Fruit fly (Drosophila melanogaster): ENCODE results near the gene Ran-like.
A peak's percentile ranks its signal among the peaks of the same experiment; 100 is the strongest.

Gene Ran-like

dm6 chr3L:15532368-15533030 lies 47.3 kb upstream of the Ran-like start (continued):
- TF ChIP-seq Ets96B (tag; optimal IDR thresholded peaks at IDR 0.05) (peak; percentile 10), dac (GFP tag; optimal IDR thresholded peaks at IDR 0.05) (no peak), CG15336 (GFP tag; IDR thresholded peaks at IDR 0.05) (no peak), achi (GFP tag; optimal IDR thresholded peaks at IDR 0.05) (peak; percentile 11), Lpt (GFP tag; optimal IDR thresholded peaks at IDR 0.05) (peak; percentile 31), fd85E (GFP tag; optimal IDR thresholded peaks at IDR 0.05) (no peak), vri (GFP tag; optimal IDR thresholded peaks at IDR 0.05) (peak; percentile 55), CG34406 (GFP tag; optimal IDR thresholded peaks at IDR 0.05) (no peak), ss (GFP tag; optimal IDR thresholded peaks at IDR 0.05) (no peak), CG8119 (GFP tag; IDR thresholded peaks at IDR 0.05) (peak; percentile 48; the same call in 2 of the 3 replicates), CG6854 (GFP tag; optimal IDR thresholded peaks at IDR 0.05) (peak; percentile 56), Hr38 (GFP tag; optimal IDR thresholded peaks at IDR 0.05) (no peak), Eip93F (GFP tag; optimal IDR thresholded peaks at IDR 0.05) (peak; percentile 34), pdm3 (GFP tag; optimal IDR thresholded peaks at IDR 0.05) (peak; percentile 41), Sox14 (GFP tag; optimal IDR thresholded peaks at IDR 0.05) (peak; percentile 21), CG7368 (GFP tag; optimal IDR thresholded peaks at IDR 0.05) (no peak), Met (GFP tag; optimal IDR thresholded peaks at IDR 0.05) (peak; percentile 63), CG6276 (GFP tag; optimal IDR thresholded peaks at IDR 0.05) (peak; percentile 77), Hr4 (GFP tag; optimal IDR thresholded peaks at IDR 0.05) (peak; percentile 47), CG31627 (GFP tag; optimal IDR thresholded peaks at IDR 0.05) (peak; percentile 41), CG11762 (GFP tag; optimal IDR thresholded peaks at IDR 0.05; ENCODE audit: insufficient read depth) (peak; percentile 44), Ets21C (GFP tag; optimal IDR thresholded peaks at IDR 0.05) (peak; percentile 27)

- no peak for TF ChIP-seq svp (GFP tag)
- TF ChIP-seq OdsH (GFP tag; optimal IDR thresholded peaks at IDR 0.05) = no peak
- TF ChIP-seq CG7368 (GFP tag; optimal IDR thresholded peaks at IDR 0.05) = no peak
- TF ChIP-seq Ets96B (tag; optimal IDR thresholded peaks at IDR 0.05) = no peak
- TF ChIP-seq CG8319 (GFP tag; optimal IDR thresholded peaks at IDR 0.05) = no peak
- TF ChIP-seq Eip78C (GFP tag) = no peak
- no peak for TF ChIP-seq CG10669 (GFP tag; optimal IDR thresholded peaks at IDR 0.05)
- no peak for TF ChIP-seq CG6276 (GFP tag; optimal IDR thresholded peaks at IDR 0.05)
- TF ChIP-seq CG11294 (GFP tag; IDR thresholded peaks at IDR 0.05) = no peak
- no peak for TF ChIP-seq CG6854 (GFP tag; optimal IDR thresholded peaks at IDR 0.05)
- no peak for TF ChIP-seq cyc (GFP tag; optimal IDR thresholded peaks at IDR 0.05)
- no peak for TF ChIP-seq Ets21C (GFP tag; optimal IDR thresholded peaks at IDR 0.05)
- TF ChIP-seq Sox102F (GFP tag; optimal IDR thresholded peaks at IDR 0.05) = no peak
- TF ChIP-seq pdm3 (GFP tag; optimal IDR thresholded peaks at IDR 0.05) = no peak
- no peak for TF ChIP-seq CG6163 (GFP tag; IDR thresholded peaks at IDR 0.05)
- TF ChIP-seq Hr38 (GFP tag; optimal IDR thresholded peaks at IDR 0.05) = no peak
- TF ChIP-seq CG16779 (tag; optimal IDR thresholded peaks at IDR 0.05) = no peak
- TF ChIP-seq eg (GFP tag; IDR thresholded peaks at IDR 0.05) = no peak
Measured at dm6 chr3L:15531423-15532325, 46.5 kb upstream of the Ran-like start, which contains the start of gene CG43248. CG43248 (minus strand) TSS chr3L:15531473.

dm6 chr3L:15530638-15531225 lies 45.5 kb upstream of the Ran-like start:
- TF ChIP-seq CG6808 (GFP tag; optimal IDR thresholded peaks at IDR 0.05) = peak; percentile 14
- no peak for TF ChIP-seq Eip75B (GFP tag; optimal IDR thresholded peaks at IDR 0.05)
- peak; percentile 86 for TF ChIP-seq fkh (GFP tag; optimal IDR thresholded peaks at IDR 0.05)
- TF ChIP-seq CG6854 (GFP tag; optimal IDR thresholded peaks at IDR 0.05) = peak; percentile 34
- no peak for TF ChIP-seq Hr39 (GFP tag; optimal IDR thresholded peaks at IDR 0.05)
- TF ChIP-seq eg (GFP tag; IDR thresholded peaks at IDR 0.05) = no peak
- peak; percentile 10 for TF ChIP-seq CG3919 (GFP tag; optimal IDR thresholded peaks at IDR 0.05)
- TF ChIP-seq Sox14 (GFP tag; optimal IDR thresholded peaks at IDR 0.05) = peak; percentile 0
- peak; percentile 19 to 28 for TF ChIP-seq ss (GFP tag; optimal IDR thresholded peaks at IDR 0.05)
- peak; percentile 65 for TF ChIP-seq Eip78C (GFP tag)
- no peak for TF ChIP-seq lz (GFP tag; optimal IDR thresholded peaks at IDR 0.05)
- TF ChIP-seq CG4318 (GFP tag; optimal IDR thresholded peaks at IDR 0.05) = no peak
- TF ChIP-seq fd59A (GFP tag; optimal IDR thresholded peaks at IDR 0.05) = no peak
- TF ChIP-seq dac (GFP tag; optimal IDR thresholded peaks at IDR 0.05) = no peak
- no peak for TF ChIP-seq spab (GFP tag; optimal IDR thresholded peaks at IDR 0.05)
- TF ChIP-seq achi (GFP tag; optimal IDR thresholded peaks at IDR 0.05) = peak; percentile 24
- TF ChIP-seq CG34406 (GFP tag; optimal IDR thresholded peaks at IDR 0.05) = no peak
